Fruit fly (Drosophila melanogaster) whole organism, prepupa: ENCODE results near the gene CG42322.

Experiments used
- Blimp-1 ChIP-seq: fragments of 200-800 bp; sonication (Bioruptor generic); optimal IDR thresholded peaks from 3 replicates; lab custom pipeline; 2017; ENCODE audit warnings: missing biosample characterization, missing genetic modification characterization, mild to moderate bottlenecking, moderate library complexity, missing genetic modification reagents
- CG10631 ChIP-seq: fragments of 200-800 bp; sonication (Bioruptor generic); optimal IDR thresholded peaks from 2 replicates; lab custom pipeline; 2016; ENCODE audit warnings: missing biosample characterization, missing genetic modification characterization
- CG10669 ChIP-seq: fragments of 200-800 bp; sonication (Bioruptor generic); optimal IDR thresholded peaks from 3 replicates; lab custom pipeline; 2018; ENCODE audit warnings: missing biosample characterization, mild to moderate bottlenecking, missing genetic modification characterization, moderate library complexity
- CG11294 ChIP-seq: fragments of 200-800 bp; sonication (Bioruptor generic); IDR thresholded peaks from 2 replicates; pipeline ENCODE4 v1.3.6; 2022; ENCODE audit warnings: missing biosample characterization, missing genetic modification characterization
- CG11762 ChIP-seq: fragments of 200-800 bp; sonication (Bioruptor generic); optimal IDR thresholded peaks from 3 replicates; lab custom pipeline; 2016; ENCODE audit warnings: missing biosample characterization, missing genetic modification characterization; ENCODE audit not compliant: insufficient read depth
- CG11902 ChIP-seq: fragments of 200-800 bp; sonication (Bioruptor generic); optimal IDR thresholded peaks from 3 replicates; lab custom pipeline; 2016; ENCODE audit warnings: missing biosample characterization, missing genetic modification characterization
- CG15336 ChIP-seq: fragments of 200-800 bp; sonication (Bioruptor generic); IDR thresholded peaks from 2 replicates; pipeline ENCODE4 v1.3.6; 2022; ENCODE audit warnings: missing biosample characterization, missing genetic modification characterization
- CG1621 ChIP-seq: fragments of 200-800 bp; sonication (Bioruptor generic); optimal IDR thresholded peaks from 3 replicates; lab custom pipeline; 2018; ENCODE audit warnings: missing biosample characterization, mild to moderate bottlenecking, missing genetic modification characterization
- CG16779 ChIP-seq: fragments of 200-800 bp; sonication (Bioruptor generic); optimal IDR thresholded peaks from 3 replicates; lab custom pipeline; 2017; ENCODE audit warnings: missing biosample characterization, mild to moderate bottlenecking, missing genetic modification characterization
- CG31627 ChIP-seq: fragments of 200-800 bp; sonication (Bioruptor generic); optimal IDR thresholded peaks from 3 replicates; lab custom pipeline; 2016; ENCODE audit warnings: missing biosample characterization, missing genetic modification characterization
- CG32006 ChIP-seq: fragments of 200-800 bp; sonication (Bioruptor generic); optimal IDR thresholded peaks from 3 replicates; lab custom pipeline; 2017; ENCODE audit warnings: missing biosample characterization, mild to moderate bottlenecking, missing genetic modification characterization
- CG3919 ChIP-seq: fragments of 200-800 bp; sonication (Bioruptor generic); optimal IDR thresholded peaks from 3 replicates; lab custom pipeline; 2016; ENCODE audit warnings: missing biosample characterization, missing genetic modification characterization
- CG6792 ChIP-seq: fragments of 200-800 bp; sonication (Bioruptor generic); optimal IDR thresholded peaks from 3 replicates; lab custom pipeline; 2016; ENCODE audit warnings: missing biosample characterization, missing genetic modification characterization
- CG6808 ChIP-seq: fragments of 200-800 bp; sonication (Bioruptor generic); optimal IDR thresholded peaks from 3 replicates; lab custom pipeline; 2017; ENCODE audit warnings: missing biosample characterization, missing genetic modification characterization, mild to moderate bottlenecking, moderate library complexity, missing genetic modification reagents
- CG6854 ChIP-seq: fragments of 200-800 bp; sonication (Bioruptor generic); optimal IDR thresholded peaks from 2 replicates; lab custom pipeline; 2017; ENCODE audit warnings: missing biosample characterization, mild to moderate bottlenecking, missing genetic modification characterization
- CG8119 ChIP-seq: fragments of 200-800 bp; sonication (Bioruptor generic); IDR thresholded peaks from 3 replicates; pipeline ENCODE4 v1.3.6; 2022; ENCODE audit warnings: missing biosample characterization, missing genetic modification characterization
- CG8319 ChIP-seq: fragments of 200-800 bp; sonication (Bioruptor generic); optimal IDR thresholded peaks from 3 replicates; lab custom pipeline; 2016; ENCODE audit warnings: missing biosample characterization, missing genetic modification characterization
- CG8632 ChIP-seq: fragments of 200-800 bp; sonication (Bioruptor generic); optimal IDR thresholded peaks from 3 replicates; lab custom pipeline; 2016; ENCODE audit warnings: missing biosample characterization, missing genetic modification characterization
- CG9139 ChIP-seq: fragments of 200-800 bp; sonication (Bioruptor generic); optimal IDR thresholded peaks from 3 replicates; lab custom pipeline; 2017; ENCODE audit warnings: missing biosample characterization, mild to moderate bottlenecking, missing genetic modification characterization
- Eip93F ChIP-seq: fragments of 200-800 bp; sonication (Bioruptor generic); optimal IDR thresholded peaks from 2 replicates; lab custom pipeline; 2016; ENCODE audit warnings: missing biosample characterization, mild to moderate bottlenecking, missing genetic modification characterization
- Ets96B ChIP-seq: fragments of 200-800 bp; optimal IDR thresholded peaks from 2 replicates; lab custom pipeline; 2019; ENCODE audit warnings: missing biosample characterization, mild to moderate bottlenecking, missing genetic modification characterization, moderate library complexity
- Gug ChIP-seq: fragments of 200-800 bp; sonication (Bioruptor generic); IDR thresholded peaks from 2 replicates; pipeline ENCODE4 v1.3.6; 2022; ENCODE audit warnings: missing biosample characterization, missing genetic modification characterization
- Hr38 ChIP-seq: sonication (Bioruptor generic); optimal IDR thresholded peaks from 2 replicates; lab custom pipeline; 2016; ENCODE audit warnings: missing biosample characterization, missing genetic modification characterization
- Lpt ChIP-seq: fragments of 200-800 bp; sonication (Bioruptor generic); optimal IDR thresholded peaks from 3 replicates; lab custom pipeline; 2016; ENCODE audit warnings: missing biosample characterization, missing genetic modification characterization
- Met ChIP-seq: fragments of 200-800 bp; sonication (Bioruptor generic); optimal IDR thresholded peaks from 3 replicates; lab custom pipeline; 2016; ENCODE audit warnings: missing biosample characterization, missing genetic modification characterization
- OdsH ChIP-seq: fragments of 200-800 bp; sonication (Bioruptor generic); optimal IDR thresholded peaks from 3 replicates; lab custom pipeline; 2016; ENCODE audit warnings: missing biosample characterization, missing genetic modification characterization
- Smox ChIP-seq: fragments of 200-800 bp; sonication (Bioruptor generic); optimal IDR thresholded peaks from 3 replicates; lab custom pipeline; 2016; ENCODE audit warnings: missing biosample characterization, missing genetic modification characterization
- Sox102F ChIP-seq: fragments of 200-800 bp; sonication (Bioruptor generic); optimal IDR thresholded peaks from 2 replicates; lab custom pipeline; 2016; ENCODE audit warnings: missing biosample characterization, mild to moderate bottlenecking, missing genetic modification characterization
- Sox15 ChIP-seq: fragments of 200-800 bp; sonication (Bioruptor generic); optimal IDR thresholded peaks from 3 replicates; lab custom pipeline; 2016; ENCODE audit warnings: missing biosample characterization, missing genetic modification characterization
- achi ChIP-seq: fragments of 200-800 bp; sonication (Bioruptor generic); optimal IDR thresholded peaks from 3 replicates; lab custom pipeline; 2016; ENCODE audit warnings: missing biosample characterization, missing genetic modification characterization
- acj6 ChIP-seq: fragments of 200-800 bp; sonication (Bioruptor generic); optimal IDR thresholded peaks from 3 replicates; lab custom pipeline; 2016; ENCODE audit warnings: missing biosample characterization, missing genetic modification characterization
- dac ChIP-seq: fragments of 200-800 bp; sonication (Bioruptor generic); optimal IDR thresholded peaks from 2 replicates; lab custom pipeline; 2017; ENCODE audit warnings: missing biosample characterization, mild to moderate bottlenecking, missing genetic modification characterization
- eg ChIP-seq: fragments of 200-800 bp; sonication (Bioruptor generic); IDR thresholded peaks from 3 replicates; pipeline ENCODE4 v1.3.6; 2022; ENCODE audit warnings: missing biosample characterization, missing genetic modification characterization
- esn ChIP-seq: fragments of 200-800 bp; sonication (Bioruptor generic); optimal IDR thresholded peaks from 2 replicates; lab custom pipeline; 2016; ENCODE audit warnings: missing biosample characterization, mild to moderate bottlenecking, missing genetic modification characterization, moderate library complexity
- fd59A ChIP-seq: fragments of 200-800 bp; sonication (Bioruptor generic); optimal IDR thresholded peaks from 2 replicates; lab custom pipeline; 2017; ENCODE audit warnings: missing biosample characterization, mild to moderate bottlenecking, missing genetic modification characterization, missing genetic modification reagents
- fkh ChIP-seq: fragments of 200-800 bp; sonication (Bioruptor generic); optimal IDR thresholded peaks from 3 replicates; lab custom pipeline; 2017; ENCODE audit warnings: missing biosample characterization, mild to moderate bottlenecking, missing genetic modification characterization, moderate library complexity
- lz ChIP-seq: fragments of 200-800 bp; sonication (Bioruptor generic); optimal IDR thresholded peaks from 3 replicates; lab custom pipeline; 2016; ENCODE audit warnings: missing biosample characterization, missing genetic modification characterization
- net ChIP-seq: fragments of 200-800 bp; sonication (Bioruptor generic); optimal IDR thresholded peaks from 3 replicates; lab custom pipeline; 2016; ENCODE audit warnings: missing biosample characterization, missing genetic modification characterization
- pdm3 ChIP-seq: fragments of 200-800 bp; sonication (Bioruptor generic); optimal IDR thresholded peaks from 3 replicates; lab custom pipeline; 2016; ENCODE audit warnings: missing biosample characterization, missing genetic modification characterization
- salr ChIP-seq, 2 experiments: fragments of 200-800 bp; sonication (Bioruptor generic); optimal IDR thresholded peaks; 3 replicates each; lab custom pipeline; 2016 to 2018; ENCODE audit warnings: missing biosample characterization in 2 of 2, missing genetic modification characterization in 2 of 2, mild to moderate bottlenecking in 1 of 2
- spab ChIP-seq: fragments of 200-800 bp; sonication (Bioruptor generic); optimal IDR thresholded peaks from 2 replicates; lab custom pipeline; 2017; ENCODE audit warnings: missing biosample characterization, mild to moderate bottlenecking, missing genetic modification characterization, missing genetic modification reagents
- ss ChIP-seq, 2 experiments: fragments of 200-800 bp; sonication (Bioruptor generic); optimal IDR thresholded peaks; 2 replicates in 1 of 2; 3 replicates in 1 of 2; lab custom pipeline; 2017 to 2018; ENCODE audit warnings: mild to moderate bottlenecking in 2 of 2, missing biosample characterization in 2 of 2, missing genetic modification characterization in 2 of 2, moderate library complexity in 1 of 2
- svp ChIP-seq: fragments of 200-800 bp; sonication (Bioruptor generic); peaks from one replicate; lab custom pipeline; 2016; ENCODE audit warnings: missing biosample characterization, missing genetic modification characterization
- topi ChIP-seq: fragments of 200-800 bp; sonication (Bioruptor generic); optimal IDR thresholded peaks from 3 replicates; lab custom pipeline; 2016; ENCODE audit warnings: missing biosample characterization, missing genetic modification characterization
- vri ChIP-seq: fragments of 200-800 bp; sonication (Bioruptor generic); optimal IDR thresholded peaks from 3 replicates; lab custom pipeline; 2016; ENCODE audit warnings: missing biosample characterization, mild to moderate bottlenecking, missing genetic modification characterization

Gene CG42322

dm6 chr3R:20756429-20756828 lies 16.5 kb downstream of the CG42322 start, which contains the start of gene Syp:
Syp (plus strand) TSS chr3R:20756729.
- TF ChIP-seq vri (no peak), CG1621 (tag; lab: Kevin White, UChicago) (no peak), Smox (no peak), CG8319 (no peak), net (no peak), CG32006 (no peak), ss (GFP tag; optimal IDR thresholded peaks at IDR 0.05; lab: Kevin White, UChicago) (no peak)

dm6 chr3R:20762175-20762795 lies 22.4 kb downstream of the CG42322 start, which contains the start of gene CG31195:
CG31195 (minus strand) TSS chr3R:20762369.
- TF ChIP-seq acj6 (GFP tag; lab: Kevin White, UChicago) (peak; percentile 3), svp (peak; percentile 65), CG9139 (GFP tag; lab: Kevin White, UChicago) (no peak), Sox102F (GFP tag; lab: Kevin White, UChicago) (no peak), CG10631 (GFP tag; lab: Kevin White, UChicago) (peak; percentile 30), Eip93F (GFP tag; lab: Kevin White, UChicago) (peak; percentile 8), esn (GFP tag; lab: Kevin White, UChicago) (peak; percentile 30)
- TF ChIP-seq, all 60 proteins: peak for 5

- TF ChIP-seq Sox15 (GFP tag; lab: Kevin White, UChicago) (peak; percentile 41), CG11902 (peak; percentile 12), spab (GFP tag; lab: Kevin White, UChicago) (peak; percentile 68), achi (GFP tag; lab: Kevin White, UChicago) (peak; percentile 70), fkh (GFP tag; lab: Kevin White, UChicago) (no peak), CG8632 (GFP tag; lab: Kevin White, UChicago) (peak; percentile 62), Blimp-1 (GFP tag; lab: Kevin White, UChicago) (peak; percentile 61), CG6808 (peak; percentile 53), Gug (peak; percentile 16; the same call in 1 of the 2 replicates), ss (GFP tag; optimal IDR thresholded peaks at IDR 0.05; lab: Kevin White, UChicago) (peak; percentile 63 to 75), svp (peak; percentile 79), CG32006 (peak; percentile 70), CG16779 (tag; lab: Kevin White, UChicago) (peak; percentile 45), CG1621 (tag; lab: Kevin White, UChicago) (no peak), CG3919 (peak; percentile 70), fd59A (GFP tag; lab: Kevin White, UChicago) (peak; percentile 30), lz (GFP tag; lab: Kevin White, UChicago) (peak; percentile 63), Eip93F (GFP tag; lab: Kevin White, UChicago) (no peak), Smox (peak; percentile 76), CG10669 (GFP tag; lab: Kevin White, UChicago) (peak; percentile 59), esn (GFP tag; lab: Kevin White, UChicago) (peak; percentile 85), OdsH (peak; percentile 73), CG15336 (peak; percentile 60), Sox102F (GFP tag; lab: Kevin White, UChicago) (peak; percentile 70), CG31627 (GFP tag; lab: Kevin White, UChicago) (peak; percentile 68), Ets96B (tag; lab: Kevin White, UChicago) (peak; percentile 75), vri (peak; percentile 38), CG8119 (GFP tag; lab: Robert Waterston, UW) (peak; percentile 58), dac (GFP tag; lab: Kevin White, UChicago) (no peak), Lpt (peak; percentile 21), pdm3 (GFP tag; lab: Kevin White, UChicago) (peak; percentile 71), salr (GFP tag; optimal IDR thresholded peaks at IDR 0.05; lab: Kevin White, UChicago) (peak; percentile 11 to 69), CG11294 (GFP tag; lab: Robert Waterston, UW) (no peak), CG6792 (GFP tag; lab: Kevin White, UChicago) (peak; percentile 65), CG9139 (GFP tag; lab: Kevin White, UChicago) (peak; percentile 43), topi (peak; percentile 80), Hr38 (GFP tag; lab: Kevin White, UChicago) (no peak), CG6854 (GFP tag; lab: Kevin White, UChicago) (peak; percentile 55), CG8319 (peak; percentile 68), Met (GFP tag; lab: Kevin White, UChicago) (peak; percentile 83), CG11762 (GFP tag; lab: Kevin White, UChicago) (peak; percentile 44), eg (peak; percentile 59)
Measured at dm6 chr3R:20764058-20764457, 24.1 kb downstream of the CG42322 start.
